Worm (Caenorhabditis elegans) whole organism, L2 larva: ENCODE data around the gene ZK6.8.

Source experiments
- ZK546.5 ChIP-seq: sonication (generic microtip); optimal IDR thresholded peaks from 2 replicates; lab custom pipeline; 2017; ENCODE audit warnings: missing biosample characterization, missing genetic modification characterization
- dmd-4 ChIP-seq: sonication (generic microtip); optimal IDR thresholded peaks from 2 replicates; lab custom pipeline; 2017; ENCODE audit warnings: missing biosample characterization, missing genetic modification characterization
- elt-3 ChIP-seq: sonication (generic microtip); optimal IDR thresholded peaks from 2 replicates; lab custom pipeline; 2017; ENCODE audit warnings: missing biosample characterization, missing genetic modification characterization
- snpc-4 ChIP-seq: fragments of 150-350 bp; optimal IDR thresholded peaks from 2 replicates; lab custom pipeline; 2014; ENCODE audit warnings: missing biosample characterization, missing genetic modification characterization
- unc-39 ChIP-seq: fragments of 150-350 bp; optimal IDR thresholded peaks from 2 replicates; lab custom pipeline; 2014; ENCODE audit warnings: missing biosample characterization, missing genetic modification characterization
- unc-62 ChIP-seq: fragments of 150-350 bp; optimal IDR thresholded peaks from 2 replicates; lab custom pipeline; 2014; ENCODE audit warnings: missing biosample characterization, missing genetic modification reagents, missing genetic modification characterization
- zag-1 ChIP-seq: fragments of 150-350 bp; optimal IDR thresholded peaks from 2 replicates; lab custom pipeline; 2014; ENCODE audit warnings: missing biosample characterization, missing genetic modification characterization
- ztf-11 ChIP-seq: sonication (generic microtip); optimal IDR thresholded peaks from 2 replicates; lab custom pipeline; 2017; ENCODE audit warnings: missing biosample characterization, missing genetic modification characterization

- TF ChIP-seq ztf-11 (tag; lab: Kevin White, UChicago) (no peak), unc-62 (no peak), ZK546.5 (no peak), zag-1 (tag; lab: Kevin White, UChicago) (no peak), unc-39 (no peak), elt-3 (no peak), dmd-4 (tag; lab: Kevin White, UChicago) (no peak), snpc-4 (tag; lab: Kevin White, UChicago) (no peak)
Observed at ce11 chrV:347561-348345, 34.0 kb upstream of the ZK6.8 start.
